Fruit fly (Drosophila melanogaster) whole organism, adult: ENCODE measurements around the gene CG11147.

Experiments
- CG12768 ChIP-seq: fragments of 200-800 bp; sonication (Bioruptor generic); optimal IDR thresholded peaks from 2 replicates; lab custom pipeline; 2017; ENCODE audit warnings: missing biosample characterization, missing genetic modification characterization, mild to moderate bottlenecking, moderate library complexity, missing genetic modification reagents
- CG5204 ChIP-seq: fragments of 200-800 bp; sonication (Bioruptor generic); optimal IDR thresholded peaks from 2 replicates; lab custom pipeline; 2016; ENCODE audit warnings: missing biosample characterization, missing genetic modification characterization
- CG7101 ChIP-seq: fragments of 200-800 bp; sonication (Bioruptor generic); optimal IDR thresholded peaks from 2 replicates; lab custom pipeline; 2018; ENCODE audit warnings: missing biosample characterization, mild to moderate bottlenecking, missing genetic modification characterization, moderate library complexity
- Clk ChIP-seq: fragments of 200-800 bp; sonication (Bioruptor generic); optimal IDR thresholded peaks from 2 replicates; lab custom pipeline; 2017; ENCODE audit warnings: missing biosample characterization, missing genetic modification characterization
- Crg-1 ChIP-seq: fragments of 200-800 bp; sonication (Bioruptor generic); optimal IDR thresholded peaks from 2 replicates; lab custom pipeline; 2016; ENCODE audit warnings: missing biosample characterization, missing genetic modification characterization
- Hr96 ChIP-seq: fragments of 200-800 bp; sonication (Bioruptor generic); optimal IDR thresholded peaks from 2 replicates; lab custom pipeline; 2016; ENCODE audit warnings: missing biosample characterization, missing genetic modification characterization
- Mnt ChIP-seq: fragments of 200-800 bp; sonication (Bioruptor generic); optimal IDR thresholded peaks from 2 replicates; lab custom pipeline; 2016; ENCODE audit warnings: missing biosample characterization, mild to moderate bottlenecking, missing genetic modification characterization
- bab1 ChIP-seq: fragments of 200-800 bp; sonication (Bioruptor generic); optimal IDR thresholded peaks from 3 replicates; lab custom pipeline; 2019; ENCODE audit warnings: missing biosample characterization, mild to moderate bottlenecking, missing genetic modification characterization, moderate library complexity
- cnc ChIP-seq, 2 experiments: fragments of >200 bp; optimal IDR thresholded peaks; 2 replicates each; lab custom pipeline; 2017
- kay ChIP-seq: fragments of 200-800 bp; sonication (Bioruptor generic); peaks from one replicate; lab custom pipeline; 2016; ENCODE audit warnings: missing biosample characterization, missing genetic modification characterization, borderline replicate concordance
- ovo ChIP-seq: fragments of 200-800 bp; sonication (Bioruptor generic); optimal IDR thresholded peaks from 2 replicates; lab custom pipeline; 2016; ENCODE audit warnings: missing biosample characterization, missing genetic modification characterization
- tj ChIP-seq: fragments of 200-800 bp; sonication (Bioruptor generic); optimal IDR thresholded peaks from 3 replicates; lab custom pipeline; 2017; ENCODE audit warnings: missing biosample characterization, mild to moderate bottlenecking, missing genetic modification characterization, moderate library complexity
- toe ChIP-seq: fragments of 200-800 bp; sonication (Bioruptor generic); optimal IDR thresholded peaks from 2 replicates; lab custom pipeline; 2016; ENCODE audit warnings: missing biosample characterization, missing genetic modification characterization

- TF ChIP-seq bab1 (no peak), kay (GFP tag; lab: Kevin White, UChicago) (no peak), CG7101 (tag; lab: Kevin White, UChicago) (no peak), Clk (GFP tag; lab: Kevin White, UChicago) (no peak), Mnt (no peak), ovo (no peak), tj (GFP tag; lab: Kevin White, UChicago) (no peak), Hr96 (GFP tag; lab: Kevin White, UChicago) (no peak), cnc (optimal IDR thresholded peaks at IDR 0.05; lab: Kevin White, UChicago) (no peak), CG12768 (GFP tag; lab: Kevin White, UChicago) (no peak), toe (no peak), Crg-1 (GFP tag; lab: Kevin White, UChicago) (no peak), CG5204 (GFP tag; lab: Kevin White, UChicago) (no peak)
Observed at dm6 chr2L:5748188-5748587, 7.1 kb upstream of the CG11147 start.
